Fruit fly (Drosophila melanogaster) whole organism: Measurements from ENCODE around the gene isoQC.

Source experiments
- CG8478 ChIP-seq: fragments of >200 bp; optimal IDR thresholded peaks from 2 replicates; lab custom pipeline; 2018; ENCODE audit warnings: inconsistent platforms
- psq ChIP-seq: fragments of >200 bp; optimal IDR thresholded peaks from 2 replicates; lab custom pipeline; 2017
- usp ChIP-seq: fragments of >200 bp; optimal IDR thresholded peaks from 2 replicates; lab custom pipeline; 2017; ENCODE audit warnings: missing biosample characterization, missing genetic modification characterization, mixed read lengths

dm6 chr3L:20427449-20427848 is 46.8 kb upstream of the isoQC start, which contains the start of gene CG5274:
- TF ChIP-seq psq (lab: Kevin White, UChicago) (no peak), usp (no peak), CG8478 (lab: Kevin White, UChicago) (no peak)
